Fruit fly (Drosophila melanogaster) whole organism, embryonic: Measurements from ENCODE around the gene Lasp.

Experiments
- ATbp ChIP-seq: fragments of 200-800 bp; sonication (Bioruptor generic); optimal IDR thresholded peaks from 2 replicates; lab custom pipeline; 2017; ENCODE audit warnings: missing biosample characterization, mild to moderate bottlenecking, missing genetic modification characterization, missing genetic modification reagents
- Adf1 ChIP-seq: fragments of 200-800 bp; sonication (Bioruptor generic); IDR thresholded peaks from 2 replicates; pipeline ENCODE4 v1.3.6; 2022; ENCODE audit warnings: missing biosample characterization, missing genetic modification characterization
- Blimp-1 ChIP-seq: fragments of 200-800 bp; sonication (Bioruptor generic); optimal IDR thresholded peaks from 3 replicates; lab custom pipeline; 2018; ENCODE audit warnings: missing biosample characterization, missing genetic modification characterization, mild to moderate bottlenecking, moderate library complexity, missing genetic modification reagents
- CG10321 ChIP-seq: fragments of 200-800 bp; sonication (Bioruptor generic); IDR thresholded peaks from 2 replicates; pipeline ENCODE4 v1.3.6; 2022; ENCODE audit warnings: missing biosample characterization, missing genetic modification characterization
- CG11560 ChIP-seq: fragments of 200-800 bp; sonication (Bioruptor generic); IDR thresholded peaks from 3 replicates; pipeline ENCODE4 v1.3.6; 2022; ENCODE audit warnings: missing biosample characterization, missing genetic modification characterization
- CG12104 ChIP-seq: fragments of 200-800 bp; sonication (Bioruptor generic); optimal IDR thresholded peaks from 3 replicates; lab custom pipeline; 2016; ENCODE audit warnings: missing biosample characterization, missing genetic modification characterization
- CG12769 ChIP-seq: fragments of 200-800 bp; sonication (Bioruptor generic); optimal IDR thresholded peaks from 2 replicates; lab custom pipeline; 2019; ENCODE audit warnings: missing biosample characterization, mild to moderate bottlenecking, missing genetic modification characterization, moderate library complexity
- CG14050 ChIP-seq: fragments of 200-800 bp; sonication (Bioruptor generic); IDR thresholded peaks from 3 replicates; pipeline ENCODE4 v1.3.6; 2022; ENCODE audit warnings: missing biosample characterization, missing genetic modification characterization
- CG17328 ChIP-seq: fragments of 200-800 bp; sonication (Bioruptor generic); IDR thresholded peaks from 2 replicates; pipeline ENCODE4 v1.3.6; 2022; ENCODE audit warnings: missing biosample characterization, missing genetic modification characterization
- CG17568 ChIP-seq: fragments of 200-800 bp; sonication (Bioruptor generic); optimal IDR thresholded peaks from 2 replicates; lab custom pipeline; 2018; ENCODE audit warnings: missing biosample characterization, mild to moderate bottlenecking, missing genetic modification characterization, moderate library complexity
- CG2199 ChIP-seq: fragments of 200-800 bp; sonication (Bioruptor generic); IDR thresholded peaks from 3 replicates; pipeline ENCODE4 v1.3.6; 2022; ENCODE audit warnings: missing biosample characterization, missing genetic modification characterization
- CG2889 ChIP-seq: fragments of 200-800 bp; sonication (Bioruptor generic); IDR thresholded peaks from 3 replicates; pipeline ENCODE4 v1.3.6; 2022; ENCODE audit warnings: missing biosample characterization, missing genetic modification characterization
- CG31224 ChIP-seq: fragments of 200-800 bp; sonication (Bioruptor generic); IDR thresholded peaks from 2 replicates; pipeline ENCODE4 v1.3.6; 2022; ENCODE audit warnings: missing biosample characterization, missing genetic modification characterization
- CG33557 ChIP-seq: fragments of 200-800 bp; sonication (Bioruptor generic); optimal IDR thresholded peaks from 2 replicates; lab custom pipeline; 2019; ENCODE audit warnings: missing biosample characterization, mild to moderate bottlenecking, missing genetic modification characterization, moderate library complexity
- CG43689 ChIP-seq: fragments of 200-800 bp; sonication (Bioruptor generic); IDR thresholded peaks from 2 replicates; pipeline ENCODE4 v1.3.6; 2022; ENCODE audit warnings: missing biosample characterization, missing genetic modification characterization
- CG5245 ChIP-seq: fragments of 200-800 bp; sonication (Bioruptor generic); optimal IDR thresholded peaks from 3 replicates; lab custom pipeline; 2016; ENCODE audit warnings: missing biosample characterization, missing genetic modification characterization
- CG7556 ChIP-seq: fragments of 200-800 bp; sonication (Bioruptor generic); optimal IDR thresholded peaks from 2 replicates; lab custom pipeline; 2017; ENCODE audit warnings: missing biosample characterization, mild to moderate bottlenecking, missing genetic modification characterization
- CG7987 ChIP-seq: fragments of 200-800 bp; sonication (Bioruptor generic); optimal IDR thresholded peaks from 2 replicates; lab custom pipeline; 2018; ENCODE audit warnings: missing biosample characterization, mild to moderate bottlenecking, missing genetic modification characterization, moderate library complexity
- CG9932 ChIP-seq: fragments of 200-800 bp; sonication (Bioruptor generic); IDR thresholded peaks from 2 replicates; pipeline ENCODE4 v1.3.6; 2022; ENCODE audit warnings: missing biosample characterization, missing genetic modification characterization
- CoRest ChIP-seq: fragments of 200-800 bp; sonication (Bioruptor generic); optimal IDR thresholded peaks from 3 replicates; lab custom pipeline; 2018; ENCODE audit warnings: missing biosample characterization, mild to moderate bottlenecking, missing genetic modification characterization, moderate library complexity
- D ChIP-seq, 2 experiments: fragments of 200-800 bp in 1 of 2; fragments of >200 bp in 1 of 2; sonication (Bioruptor generic) in 1 of 2; optimal IDR thresholded peaks; 2 replicates in 1 of 2; 3 replicates in 1 of 2; lab custom pipeline; 2017; ENCODE audit warnings: mild to moderate bottlenecking in 1 of 2, missing biosample characterization in 1 of 2, missing genetic modification characterization in 1 of 2, missing genetic modification reagents in 1 of 2
- GATAe ChIP-seq: fragments of 200-800 bp; sonication (Bioruptor generic); conservative IDR thresholded peaks from 2 replicates; pipeline ENCODE4 v1.3.6; 2022; ENCODE audit warnings: missing biosample characterization, missing genetic modification characterization
- Hey ChIP-seq: fragments of 200-800 bp; sonication (Bioruptor generic); optimal IDR thresholded peaks from 3 replicates; lab custom pipeline; 2018; ENCODE audit warnings: missing biosample characterization, mild to moderate bottlenecking, missing genetic modification characterization
- HmgZ ChIP-seq: fragments of 200-800 bp; sonication (Bioruptor generic); optimal IDR thresholded peaks from 2 replicates; lab custom pipeline; 2018; ENCODE audit warnings: missing biosample characterization, mild to moderate bottlenecking, missing genetic modification characterization
- Kr ChIP-seq: fragments of 200-800 bp; sonication (Bioruptor generic); optimal IDR thresholded peaks from 2 replicates; lab custom pipeline; 2017; ENCODE audit warnings: missing biosample characterization, mild to moderate bottlenecking, missing genetic modification characterization
- MESR4 ChIP-seq: fragments of 200-800 bp; sonication (Bioruptor generic); optimal IDR thresholded peaks from 2 replicates; lab custom pipeline; 2018; ENCODE audit warnings: missing biosample characterization, mild to moderate bottlenecking, missing genetic modification characterization, moderate library complexity
- Mad ChIP-seq: fragments of 200-800 bp; sonication (Bioruptor generic); optimal IDR thresholded peaks from 2 replicates; lab custom pipeline; 2016; ENCODE audit warnings: missing biosample characterization, missing genetic modification characterization
- NC2α ChIP-seq: fragments of 200-800 bp; sonication (Bioruptor generic); optimal IDR thresholded peaks from 2 replicates; lab custom pipeline; 2016; ENCODE audit warnings: missing biosample characterization, missing genetic modification characterization
- Taf1 ChIP-seq: fragments of 200-800 bp; sonication (Bioruptor generic); IDR thresholded peaks from 2 replicates; pipeline ENCODE4 v1.3.6; 2022; ENCODE audit warnings: missing biosample characterization, missing genetic modification characterization
- Vsx1 ChIP-seq: fragments of 200-800 bp; sonication (Bioruptor generic); optimal IDR thresholded peaks from 2 replicates; lab custom pipeline; 2017; ENCODE audit warnings: missing biosample characterization, mild to moderate bottlenecking, missing genetic modification characterization, missing genetic modification reagents
- ap ChIP-seq: fragments of 200-800 bp; sonication (Bioruptor generic); IDR thresholded peaks from 2 replicates; pipeline ENCODE4 v1.3.6; 2022; ENCODE audit warnings: missing biosample characterization, missing genetic modification characterization
- cad ChIP-seq: fragments of >200 bp; optimal IDR thresholded peaks from 2 replicates; lab custom pipeline; 2017; ENCODE audit warnings: missing biosample characterization, missing genetic modification characterization
- cato ChIP-seq: fragments of 200-800 bp; sonication (Bioruptor generic); optimal IDR thresholded peaks from 2 replicates; lab custom pipeline; 2016; ENCODE audit warnings: missing biosample characterization, missing genetic modification characterization, borderline replicate concordance
- chinmo ChIP-seq: fragments of 200-800 bp; sonication (Bioruptor generic); IDR thresholded peaks from 4 replicates; pipeline ENCODE4 v1.3.6; 2022; ENCODE audit warnings: missing biosample characterization, missing genetic modification characterization; ENCODE audit not compliant: partially characterized antibody
- crol ChIP-seq: fragments of 200-800 bp; sonication (Bioruptor generic); IDR thresholded peaks from 2 replicates; pipeline ENCODE4 v1.3.6; 2022; ENCODE audit warnings: missing biosample characterization, missing genetic modification characterization
- exex ChIP-seq: fragments of 200-800 bp; sonication (Bioruptor generic); optimal IDR thresholded peaks from 4 replicates; lab custom pipeline; 2018; ENCODE audit warnings: missing biosample characterization, mild to moderate bottlenecking, missing genetic modification characterization, moderate library complexity
- ftz-f1 ChIP-seq: fragments of 200-800 bp; sonication (Bioruptor generic); optimal IDR thresholded peaks from 2 replicates; lab custom pipeline; 2016; ENCODE audit warnings: missing biosample characterization, missing genetic modification characterization
- hth ChIP-seq: fragments of >200 bp; optimal IDR thresholded peaks from 2 replicates; lab custom pipeline; 2017; ENCODE audit warnings: inconsistent platforms
- jumu ChIP-seq: fragments of 200-800 bp; sonication (Bioruptor generic); optimal IDR thresholded peaks from 3 replicates; lab custom pipeline; 2016; ENCODE audit warnings: missing biosample characterization, missing genetic modification characterization
- knrl ChIP-seq: fragments of 200-800 bp; sonication (Bioruptor generic); IDR thresholded peaks from 3 replicates; pipeline ENCODE4 v1.3.6; 2022; ENCODE audit warnings: missing biosample characterization, missing genetic modification characterization; ENCODE audit not compliant: partially characterized antibody
- mirr ChIP-seq: fragments of 200-800 bp; sonication (Bioruptor generic); optimal IDR thresholded peaks from 3 replicates; lab custom pipeline; 2018; ENCODE audit warnings: missing biosample characterization, mild to moderate bottlenecking, missing genetic modification characterization
- nau ChIP-seq: fragments of 200-800 bp; sonication (Bioruptor generic); optimal IDR thresholded peaks from 3 replicates; lab custom pipeline; 2017; ENCODE audit warnings: missing biosample characterization, mild to moderate bottlenecking, missing genetic modification characterization, missing genetic modification reagents
- oc ChIP-seq: fragments of 200-800 bp; sonication (Bioruptor generic); optimal IDR thresholded peaks from 2 replicates; lab custom pipeline; 2018; ENCODE audit warnings: missing biosample characterization, mild to moderate bottlenecking, missing genetic modification characterization, moderate library complexity
- slou ChIP-seq: fragments of 200-800 bp; sonication (Bioruptor generic); optimal IDR thresholded peaks from 3 replicates; lab custom pipeline; 2016; ENCODE audit warnings: missing biosample characterization, missing genetic modification characterization
- sob ChIP-seq: fragments of 200-800 bp; sonication (Bioruptor generic); IDR thresholded peaks from 2 replicates; pipeline ENCODE4 v1.3.6; 2022; ENCODE audit warnings: missing biosample characterization, missing genetic modification characterization
- sr ChIP-seq: fragments of 200-800 bp; sonication (Bioruptor generic); IDR thresholded peaks from 3 replicates; pipeline ENCODE4 v1.3.6; 2022; ENCODE audit warnings: missing biosample characterization, missing genetic modification characterization
- ttk ChIP-seq: fragments of 200-800 bp; sonication (Bioruptor generic); IDR thresholded peaks from 2 replicates; pipeline ENCODE4 v2.1.2; 2022; ENCODE audit warnings: missing biosample characterization, missing genetic modification characterization
- zen ChIP-seq: fragments of 200-800 bp; sonication (Bioruptor generic); optimal IDR thresholded peaks from 3 replicates; lab custom pipeline; 2018; ENCODE audit warnings: missing biosample characterization, mild to moderate bottlenecking, missing genetic modification characterization, moderate library complexity

Gene Lasp

dm6 chr3L:16695076-16695847 lies 16.2 kb downstream of the Lasp start (continued):
- 0 out of 2 replicates have a peak, but pooled peaks have one; percentile 8 for TF ChIP-seq CG10321
- TF ChIP-seq oc (tag; lab: Kevin White, UChicago), result peak; percentile 31
- TF ChIP-seq CG17568, result no peak
- TF ChIP-seq Blimp-1, result peak; percentile 77

DNA sequence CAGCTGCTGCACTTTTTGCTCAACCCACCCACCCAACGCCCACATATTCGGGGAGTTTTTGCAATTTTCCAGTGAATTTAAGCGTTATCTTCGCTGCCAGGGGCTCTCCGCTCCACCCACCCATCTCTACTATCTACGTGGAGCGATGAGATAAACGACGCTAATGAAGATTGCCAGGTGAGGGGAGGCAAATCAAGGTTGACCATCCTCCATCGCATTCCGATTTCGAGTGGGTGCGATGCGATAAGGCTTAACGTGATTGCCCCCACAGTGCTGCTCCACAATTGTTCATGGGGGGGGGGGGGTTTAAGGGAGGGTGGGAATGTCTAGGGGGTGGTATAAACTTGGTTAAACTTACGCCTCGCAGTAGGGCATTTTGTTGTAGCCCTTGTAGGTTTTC lies 17.6 kb downstream of the Lasp start:
- TF ChIP-seq sob (0 out of 2 replicates have a peak, but pooled peaks have one; percentile 11), CG33557 (GFP tag; lab: Kevin White, UChicago) (no peak), crol (peak; percentile 90), Taf1 (no peak), ap (GFP tag; lab: Robert Waterston, UW) (no peak), Mad (no peak), CG12104 (GFP tag; lab: Kevin White, UChicago) (no peak), CG11560 (tag; lab: Robert Waterston, UW) (no peak), CG9932 (no peak), sr (no peak), CG7987 (GFP tag; lab: Kevin White, UChicago) (no peak), knrl (GFP tag; lab: Robert Waterston, UW) (no peak), CG12769 (peak; percentile 15), CG2199 (GFP tag; lab: Robert Waterston, UW) (0 out of 3 replicates have a peak, but pooled peaks have one; percentile 57), NC2α (GFP tag; lab: Kevin White, UChicago) (no peak), ATbp (no peak), GATAe (GFP tag; lab: Robert Waterston, UW) (peak; percentile 98), slou (no peak), cato (no peak), CG7556 (GFP tag; lab: Kevin White, UChicago) (no peak), chinmo (0 out of 4 replicates have a peak, but pooled peaks have one; percentile 48), Vsx1 (GFP tag; lab: Kevin White, UChicago) (peak; percentile 52), CG14050 (no peak), zen (tag; lab: Kevin White, UChicago) (no peak), D (optimal IDR thresholded peaks at IDR 0.05; lab: Kevin White, UChicago) (no peak), D (GFP tag; optimal IDR thresholded peaks at IDR 0.05; lab: Kevin White, UChicago) (no peak), cad (GFP tag; lab: Kevin White, UChicago) (no peak), CG5245 (no peak), CoRest (no peak), ftz-f1 (GFP tag; lab: Kevin White, UChicago) (peak; percentile 57), jumu (no peak), nau (no peak), Hey (tag; lab: Kevin White, UChicago) (peak; percentile 14), CG17328 (no peak), MESR4 (no peak), ttk (peak; percentile 68), CG2889 (no peak), CG43689 (GFP tag; lab: Robert Waterston, UW) (no peak), hth (lab: Kevin White, UChicago) (no peak), HmgZ (tag; lab: Kevin White, UChicago) (peak; percentile 18), mirr (GFP tag; lab: Kevin White, UChicago) (peak; percentile 58), Adf1 (GFP tag; lab: Robert Waterston, UW) (no peak), CG31224 (GFP tag; lab: Robert Waterston, UW) (no peak), exex (tag; lab: Kevin White, UChicago) (peak; percentile 83), Kr (GFP tag; lab: Kevin White, UChicago) (no peak)
